Fruit fly (Drosophila melanogaster) whole organism, embryonic: Measurements from ENCODE around the gene CG32318.

Experiments
- CG12219 ChIP-seq: fragments of 200-800 bp; sonication (Bioruptor generic); optimal IDR thresholded peaks from 3 replicates; lab custom pipeline; 2018; ENCODE audit warnings: missing biosample characterization, mild to moderate bottlenecking, missing genetic modification characterization
- CG4730 ChIP-seq: fragments of 200-800 bp; sonication (Bioruptor generic); IDR thresholded peaks from 2 replicates; pipeline ENCODE4 v1.3.6; 2022; ENCODE audit warnings: missing biosample characterization, missing genetic modification characterization
- CG6854 ChIP-seq: fragments of 200-800 bp; sonication (Bioruptor generic); optimal IDR thresholded peaks from 3 replicates; lab custom pipeline; 2017; ENCODE audit warnings: missing biosample characterization, mild to moderate bottlenecking, missing genetic modification characterization
- CoRest ChIP-seq: fragments of 200-800 bp; sonication (Bioruptor generic); optimal IDR thresholded peaks from 3 replicates; lab custom pipeline; 2018; ENCODE audit warnings: missing biosample characterization, mild to moderate bottlenecking, missing genetic modification characterization, moderate library complexity
- Ets97D ChIP-seq: fragments of 200-800 bp; sonication (Bioruptor generic); optimal IDR thresholded peaks from 3 replicates; lab custom pipeline; 2016; ENCODE audit warnings: missing biosample characterization, missing genetic modification characterization
- ab ChIP-seq: fragments of 200-800 bp; sonication (Bioruptor generic); optimal IDR thresholded peaks from 2 replicates; lab custom pipeline; 2016; ENCODE audit warnings: missing biosample characterization, missing genetic modification characterization
- hth ChIP-seq: fragments of >200 bp; optimal IDR thresholded peaks from 2 replicates; lab custom pipeline; 2017; ENCODE audit warnings: inconsistent platforms
- ranshi ChIP-seq: fragments of 200-800 bp; sonication (Bioruptor generic); IDR thresholded peaks from 2 replicates; pipeline ENCODE4 v1.3.6; 2022; ENCODE audit warnings: missing biosample characterization, missing genetic modification characterization

dm6 chr3L:1218596-1218995 lies 28.1 kb downstream of the CG32318 start, which contains the start of gene LysP:
- TF ChIP-seq ranshi (no peak), ab (GFP tag; lab: Kevin White, UChicago) (no peak), CoRest (tag; lab: Kevin White, UChicago) (no peak), Ets97D (GFP tag; lab: Kevin White, UChicago) (no peak), hth (lab: Kevin White, UChicago) (no peak), CG12219 (no peak), CG4730 (GFP tag; lab: Robert Waterston, UW) (no peak), CG6854 (no peak)
